Worm (Caenorhabditis elegans): ENCODE data around the gene igeg-1.

The igeg-1 gene

DNA sequence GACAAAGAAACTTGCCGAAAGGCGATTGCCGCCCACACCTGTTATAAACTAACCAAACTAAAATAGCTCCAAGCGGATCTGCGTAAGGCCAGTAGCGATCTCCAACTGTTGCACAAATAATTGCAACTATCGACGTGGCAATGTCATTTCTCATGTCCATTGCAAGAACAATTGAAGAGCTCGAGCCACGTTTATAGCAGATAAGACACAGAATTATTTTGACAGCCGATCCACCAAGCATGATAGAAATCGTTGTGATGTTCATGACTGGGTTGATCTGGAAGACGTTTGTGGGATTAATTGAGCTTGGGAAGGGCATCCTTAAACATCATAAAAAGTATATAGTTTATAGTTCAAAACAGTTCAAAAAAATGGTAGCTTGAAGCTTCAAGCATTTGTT, 19.5 kb upstream of the igeg-1 start:
- TF ChIP-seq ceh-36 (tag; optimal IDR thresholded peaks at IDR 0.05) (no peak), sea-1 (GFP tag; conservative IDR thresholded peaks at IDR 0.05) (no peak), tbx-11 (GFP tag; IDR thresholded peaks at IDR 0.05) (no peak), B0310.2 (tag; optimal IDR thresholded peaks at IDR 0.05) (no peak), ets-7 (tag; optimal IDR thresholded peaks at IDR 0.05) (no peak), flt-1 (GFP tag; IDR thresholded peaks at IDR 0.05) (no peak), hnd-1 (tag; optimal IDR thresholded peaks at IDR 0.05) (no peak)

DNA sequence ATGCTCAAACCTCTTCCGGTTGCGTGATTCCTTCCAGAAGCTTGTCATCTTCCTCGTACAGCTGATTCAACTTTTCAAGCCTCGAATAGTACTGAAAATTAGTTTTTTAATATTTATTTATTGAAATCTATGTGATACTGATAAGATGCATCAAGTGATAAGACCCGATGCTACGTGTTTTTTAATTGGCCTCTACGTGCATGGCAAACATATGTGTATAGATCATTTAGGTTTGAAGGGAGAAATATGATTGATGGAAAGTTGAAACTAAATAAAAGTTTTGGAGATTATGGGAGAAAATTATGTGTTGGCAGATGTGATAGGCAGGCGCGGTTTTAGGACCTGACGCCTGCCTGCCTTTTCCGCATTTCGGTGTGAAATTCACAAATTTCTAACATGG, 18.2 kb upstream of the igeg-1 start:
- TF ChIP-seq tra-4 (tag; optimal IDR thresholded peaks at IDR 0.05) = no peak
- no peak for TF ChIP-seq flt-1 (GFP tag; IDR thresholded peaks at IDR 0.05)
- TF ChIP-seq tbx-11 (GFP tag; IDR thresholded peaks at IDR 0.05) = no peak
- no peak for TF ChIP-seq hnd-1 (tag; optimal IDR thresholded peaks at IDR 0.05)
- no peak for TF ChIP-seq hmg-4 (GFP tag; optimal IDR thresholded peaks at IDR 0.05)
- no peak for TF ChIP-seq sea-1 (GFP tag; conservative IDR thresholded peaks at IDR 0.05)

DNA sequence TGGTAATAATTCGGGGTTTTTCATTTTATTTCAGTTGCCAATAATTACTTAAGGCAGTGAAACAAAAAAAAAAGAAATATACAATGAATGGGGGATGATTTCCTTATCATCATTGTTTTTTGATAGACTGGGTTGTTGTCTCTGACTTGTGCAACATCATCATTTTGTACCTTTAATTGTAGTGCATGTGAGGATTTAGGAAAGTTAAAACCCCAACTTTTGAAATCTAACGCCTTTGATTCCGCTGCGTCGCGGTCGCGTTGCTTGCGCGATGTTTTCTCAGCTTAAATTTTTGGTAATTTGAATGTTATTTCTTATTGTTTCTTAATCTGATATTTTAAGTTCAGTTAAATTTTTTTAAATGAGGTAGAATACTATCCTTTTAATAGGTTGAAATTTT, 16.6 kb upstream of the igeg-1 start, which contains the start of gene ZK185.5:
ZK185.5 (minus strand) TSS at position 101 of the 400 bp plus-strand sequence.
- TF ChIP-seq tbx-37 (GFP tag; conservative IDR thresholded peaks at IDR 0.05) = no peak
- no peak for TF ChIP-seq tbx-11 (GFP tag; IDR thresholded peaks at IDR 0.05)

DNA sequence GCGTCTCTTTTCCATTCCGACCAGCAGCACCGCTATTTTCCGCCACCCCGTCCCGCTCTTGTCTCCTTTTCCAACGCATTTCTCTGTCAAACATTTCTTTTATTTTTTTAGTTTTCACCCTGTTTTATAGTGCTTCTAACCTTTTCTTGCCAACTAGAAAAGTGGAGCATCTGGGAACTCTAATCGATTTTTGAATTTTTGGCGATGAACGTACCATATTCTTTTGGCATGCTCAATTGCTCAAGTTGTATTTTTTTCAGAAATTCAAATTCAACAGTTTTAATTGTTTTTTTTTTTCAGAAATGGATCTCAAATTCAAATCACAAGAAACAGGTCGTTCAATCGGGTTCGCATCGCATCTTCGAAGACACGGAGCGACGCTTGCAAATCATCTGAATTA, 14.2 kb upstream of the igeg-1 start, which contains the start of gene ZK185.1:
ZK185.1 (plus strand) TSS at position 301 of the 400 bp plus-strand sequence.
- TF ChIP-seq aly-1 (tag; optimal IDR thresholded peaks at IDR 0.05) = peak; percentile 5
- no peak for TF ChIP-seq sea-1 (GFP tag; conservative IDR thresholded peaks at IDR 0.05)

DNA sequence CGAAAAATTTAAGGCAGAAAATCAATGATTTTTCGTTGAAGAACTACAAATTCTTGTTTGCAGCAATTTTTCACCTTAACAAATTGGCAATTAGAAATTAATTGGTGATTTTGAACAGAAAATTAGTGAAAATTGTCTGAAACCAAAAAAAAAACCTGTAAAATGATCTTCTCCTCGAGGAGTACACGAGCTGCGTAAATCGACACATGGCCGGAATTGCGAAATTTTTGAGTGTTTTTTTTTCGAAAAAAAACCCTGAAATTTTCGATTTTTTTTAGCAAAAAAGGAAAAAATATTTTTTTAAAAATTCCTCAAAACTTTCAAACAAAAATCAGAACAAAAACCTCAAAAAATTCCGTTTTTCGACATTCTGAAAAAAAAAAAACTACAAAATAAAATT, 10.9 kb upstream of the igeg-1 start:
- TF ChIP-seq aly-1 (tag; optimal IDR thresholded peaks at IDR 0.05) (no peak), tbx-37 (GFP tag; conservative IDR thresholded peaks at IDR 0.05) (no peak), tra-4 (tag; optimal IDR thresholded peaks at IDR 0.05) (no peak)

DNA sequence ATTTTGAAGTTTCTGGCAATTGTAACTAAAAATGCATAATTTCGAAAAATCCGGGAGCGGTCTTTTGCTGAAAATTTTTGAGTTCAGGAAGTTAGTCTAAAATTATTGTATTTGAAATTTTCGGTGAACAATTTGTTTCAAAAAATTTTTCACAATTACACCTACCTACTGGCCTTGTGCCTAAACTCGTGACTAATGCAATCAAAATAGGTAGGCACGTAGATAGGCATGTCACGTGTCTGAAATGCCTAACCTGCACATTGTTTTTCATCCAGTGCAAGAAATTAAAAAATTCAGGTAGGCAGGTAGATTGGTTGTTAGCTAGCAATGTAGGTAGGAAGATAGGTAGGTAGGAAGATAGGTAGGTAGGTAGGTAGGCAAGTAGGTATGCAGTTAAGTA, 5.3 kb upstream of the igeg-1 start:
- no peak for TF ChIP-seq tbx-37 (GFP tag; conservative IDR thresholded peaks at IDR 0.05)
- no peak for TF ChIP-seq pes-1 (GFP tag; IDR thresholded peaks at IDR 0.05)
- TF ChIP-seq ama-1 (optimal IDR thresholded peaks at IDR 0.05) = no peak
- TF ChIP-seq sea-1 (GFP tag; conservative IDR thresholded peaks at IDR 0.05) = no peak
- TF ChIP-seq scrt-1 (GFP tag; IDR thresholded peaks at IDR 0.05) = no peak
- TF ChIP-seq ets-7 (tag; optimal IDR thresholded peaks at IDR 0.05) = no peak
- TF ChIP-seq tbx-11 (GFP tag; IDR thresholded peaks at IDR 0.05) = no peak
- TF ChIP-seq flt-1 (GFP tag; IDR thresholded peaks at IDR 0.05) = no peak
- TF ChIP-seq B0310.2 (tag; optimal IDR thresholded peaks at IDR 0.05) = no peak
- TF ChIP-seq hmbx-1 (tag; optimal IDR thresholded peaks at IDR 0.05) = no peak
- TF ChIP-seq tra-4 (tag; optimal IDR thresholded peaks at IDR 0.05) = no peak
- TF ChIP-seq aly-1 (tag; optimal IDR thresholded peaks at IDR 0.05) = no peak
- no peak for TF ChIP-seq F13C5.2 (tag; optimal IDR thresholded peaks at IDR 0.05)
- TF ChIP-seq hnd-1 (tag; optimal IDR thresholded peaks at IDR 0.05) = no peak
- no peak for TF ChIP-seq hmg-4 (GFP tag; optimal IDR thresholded peaks at IDR 0.05)
- no peak for TF ChIP-seq ceh-13 (GFP tag; optimal IDR thresholded peaks at IDR 0.05)
- TF ChIP-seq ceh-36 (tag; optimal IDR thresholded peaks at IDR 0.05) = no peak

DNA sequence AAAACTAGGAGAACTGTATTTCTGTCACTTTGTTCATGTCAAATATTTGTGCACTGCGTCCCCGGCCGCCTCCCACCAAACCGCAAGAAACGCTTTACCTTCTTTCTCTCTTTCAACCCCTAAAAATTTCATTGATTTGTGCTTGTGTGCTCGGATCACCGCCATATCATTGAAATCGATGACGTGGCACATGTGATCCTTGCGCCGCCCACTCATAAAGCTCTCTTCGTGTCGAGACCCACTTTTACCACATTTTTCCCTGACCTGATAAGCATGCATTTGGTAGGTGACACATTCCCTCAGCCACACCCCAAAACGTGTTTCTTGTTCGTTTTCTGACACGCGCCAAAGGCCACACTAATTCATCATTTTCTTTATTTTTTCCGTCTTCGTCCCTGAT, 4.7 kb upstream of the igeg-1 start:
- TF ChIP-seq tra-4 (tag; optimal IDR thresholded peaks at IDR 0.05) (no peak), tbx-11 (GFP tag; IDR thresholded peaks at IDR 0.05) (no peak), sea-1 (GFP tag; conservative IDR thresholded peaks at IDR 0.05) (no peak), ceh-13 (GFP tag; optimal IDR thresholded peaks at IDR 0.05) (no peak), B0310.2 (tag; optimal IDR thresholded peaks at IDR 0.05) (no peak), hnd-1 (tag; optimal IDR thresholded peaks at IDR 0.05) (no peak), hmg-4 (GFP tag; optimal IDR thresholded peaks at IDR 0.05) (no peak), hmbx-1 (tag; optimal IDR thresholded peaks at IDR 0.05) (no peak), scrt-1 (GFP tag; IDR thresholded peaks at IDR 0.05) (no peak)

DNA sequence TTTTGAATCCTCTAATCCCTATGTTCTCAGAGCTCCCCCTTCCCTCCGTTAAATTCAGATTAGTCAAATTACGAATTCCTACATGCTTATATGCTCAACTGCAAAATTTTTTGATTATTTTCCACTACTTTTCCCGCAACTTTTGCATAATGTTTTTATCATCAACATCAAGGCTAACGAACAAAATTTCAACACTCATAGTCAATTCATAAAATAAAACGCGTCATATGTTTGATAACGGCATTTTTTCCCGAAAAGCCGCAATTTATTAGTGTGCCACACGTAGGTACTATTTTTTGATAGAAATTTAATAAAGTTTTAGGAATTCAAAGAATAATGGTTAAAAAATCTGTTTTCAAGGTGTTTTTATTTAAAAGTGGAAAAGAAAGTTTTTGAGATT, 3.3 kb upstream of the igeg-1 start:
- TF ChIP-seq tbx-11 (GFP tag; IDR thresholded peaks at IDR 0.05) (no peak), hmbx-1 (tag; optimal IDR thresholded peaks at IDR 0.05) (no peak), tra-4 (tag; optimal IDR thresholded peaks at IDR 0.05) (no peak), B0310.2 (tag; optimal IDR thresholded peaks at IDR 0.05) (no peak), ceh-36 (tag; optimal IDR thresholded peaks at IDR 0.05) (no peak), ama-1 (optimal IDR thresholded peaks at IDR 0.05) (no peak), F13C5.2 (tag; optimal IDR thresholded peaks at IDR 0.05) (no peak), hmg-4 (GFP tag; optimal IDR thresholded peaks at IDR 0.05) (no peak), sea-1 (GFP tag; conservative IDR thresholded peaks at IDR 0.05) (no peak), hnd-1 (tag; optimal IDR thresholded peaks at IDR 0.05) (no peak), scrt-1 (GFP tag; IDR thresholded peaks at IDR 0.05) (no peak), ets-7 (tag; optimal IDR thresholded peaks at IDR 0.05) (no peak)

DNA sequence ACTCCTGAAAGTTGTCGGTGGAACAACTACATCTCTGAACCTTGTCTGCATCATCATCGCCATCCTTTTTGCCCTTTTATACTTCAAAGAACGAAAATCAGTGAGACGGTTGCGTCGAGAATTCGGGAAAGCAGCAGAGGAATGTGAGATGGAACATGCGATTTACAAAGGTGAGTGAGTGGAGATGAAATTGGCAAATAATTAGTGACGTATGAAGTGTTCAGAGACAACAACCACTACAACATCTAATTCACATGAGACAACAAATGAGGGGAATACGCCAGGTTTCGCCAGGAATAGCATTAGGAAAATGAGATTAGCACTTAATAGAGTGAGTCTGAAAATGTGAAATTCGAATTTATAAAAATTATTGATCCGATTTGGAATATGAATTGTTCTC, 2.1 kb downstream of the igeg-1 start:
- TF ChIP-seq hnd-1 (tag; optimal IDR thresholded peaks at IDR 0.05) = no peak
- no peak for TF ChIP-seq tra-4 (tag; optimal IDR thresholded peaks at IDR 0.05)
- no peak for TF ChIP-seq hmbx-1 (tag; optimal IDR thresholded peaks at IDR 0.05)
- no peak for TF ChIP-seq tbx-11 (GFP tag; IDR thresholded peaks at IDR 0.05)
- no peak for TF ChIP-seq ceh-13 (GFP tag; optimal IDR thresholded peaks at IDR 0.05)
